Fruit fly (Drosophila melanogaster) whole organism, pupa: Measurements from ENCODE around the gene nac.

ENCODE experiments used
- CG10348 ChIP-seq: fragments of 200-800 bp; sonication (Bioruptor generic); IDR thresholded peaks from 2 replicates; pipeline ENCODE4 v1.3.6; 2022; ENCODE audit warnings: missing biosample characterization, missing genetic modification characterization
- CG12605 ChIP-seq: fragments of 200-800 bp; sonication (Bioruptor generic); IDR thresholded peaks from 2 replicates; pipeline ENCODE4 v1.3.6; 2022; ENCODE audit warnings: missing biosample characterization, missing genetic modification characterization
- CG13204 ChIP-seq: fragments of 200-800 bp; sonication (Bioruptor generic); optimal IDR thresholded peaks from 2 replicates; lab custom pipeline; 2018; ENCODE audit warnings: missing biosample characterization, mild to moderate bottlenecking, missing genetic modification characterization, moderate library complexity
- CG34367 ChIP-seq: fragments of 200-800 bp; sonication (Bioruptor generic); optimal IDR thresholded peaks from 2 replicates; lab custom pipeline; 2018; ENCODE audit warnings: missing biosample characterization, mild to moderate bottlenecking, missing genetic modification characterization
- CG9948 ChIP-seq: fragments of 200-800 bp; sonication (Bioruptor generic); optimal IDR thresholded peaks from 2 replicates; lab custom pipeline; 2018; ENCODE audit warnings: missing biosample characterization, mild to moderate bottlenecking, missing genetic modification characterization, moderate library complexity
- D1 ChIP-seq: fragments of 200-800 bp; sonication (Bioruptor generic); optimal IDR thresholded peaks from 2 replicates; lab custom pipeline; 2018; ENCODE audit warnings: missing biosample characterization, mild to moderate bottlenecking, missing genetic modification characterization, moderate library complexity
- Ets98B ChIP-seq: fragments of 200-800 bp; sonication (Bioruptor generic); IDR thresholded peaks from 2 replicates; pipeline ENCODE4 v1.3.6; 2022; ENCODE audit warnings: missing biosample characterization, missing genetic modification characterization
- Pif1B ChIP-seq: fragments of 200-800 bp; sonication (Bioruptor generic); optimal IDR thresholded peaks from 3 replicates; lab custom pipeline; 2016; ENCODE audit warnings: missing biosample characterization, missing genetic modification characterization
- Snoo ChIP-seq: fragments of 200-800 bp; sonication (Bioruptor generic); optimal IDR thresholded peaks from 3 replicates; lab custom pipeline; 2017; ENCODE audit warnings: missing biosample characterization, mild to moderate bottlenecking, missing genetic modification characterization, inconsistent platforms

- TF ChIP-seq CG10348 = no peak
- TF ChIP-seq CG13204 (GFP tag; lab: Kevin White, UChicago) = no peak
- no peak for TF ChIP-seq CG12605 (GFP tag; lab: Robert Waterston, UW)
- no peak for TF ChIP-seq CG34367
- no peak for TF ChIP-seq CG9948 (tag; lab: Kevin White, UChicago)
- no peak for TF ChIP-seq Snoo (tag; lab: Kevin White, UChicago)
- no peak for TF ChIP-seq Ets98B (GFP tag; lab: Robert Waterston, UW)
- no peak for TF ChIP-seq Pif1B (GFP tag; lab: Kevin White, UChicago)
- TF ChIP-seq D1 (tag; lab: Kevin White, UChicago) = no peak
Observed at dm6 chr3R:8275031-8275430, 28.8 kb downstream of the nac start.
